Worm (Caenorhabditis elegans) whole organism, L4 larva: ENCODE results near the gene F21G4.6.

Experiments
- F44E2.7 ChIP-seq: fragments of 200-800 bp; sonication (Bioruptor generic); IDR thresholded peaks from 2 replicates; pipeline ENCODE4 v2.1.2; 2022; ENCODE audit warnings: missing genetic modification characterization, missing compliant biosample characterization
- ama-1 ChIP-seq: fragments of 150-350 bp; optimal IDR thresholded peaks from 2 replicates; lab custom pipeline; 2014; ENCODE audit warnings: inconsistent platforms, mixed read lengths
- daf-16 ChIP-seq, 3 experiments: sonication (generic microtip); optimal IDR thresholded peaks; 2 replicates each; lab custom pipeline; 2016 to 2017; ENCODE audit warnings: missing genetic modification characterization in 3 of 3, missing genetic modification reagents in 3 of 3, mild to moderate bottlenecking in 2 of 3, missing compliant biosample characterization in 2 of 3, missing biosample characterization in 1 of 3, moderate library complexity in 1 of 3
- lin-39 ChIP-seq: fragments of 150-350 bp; optimal IDR thresholded peaks from 2 replicates; lab custom pipeline; 2014; ENCODE audit warnings: missing biosample characterization, missing genetic modification reagents, missing genetic modification characterization
- madf-9 ChIP-seq: fragments of 200-800 bp; sonication (Bioruptor generic); conservative IDR thresholded peaks from 2 replicates; pipeline ENCODE4 v1.3.6; 2022; ENCODE audit warnings: missing genetic modification reagents, missing genetic modification characterization, missing compliant biosample characterization
- mdl-1 ChIP-seq, 2 experiments: fragments of 150-350 bp in 1 of 2; sonication (generic microtip) in 1 of 2; optimal IDR thresholded peaks; 2 replicates each; lab custom pipeline; 2014 to 2017; ENCODE audit warnings: missing biosample characterization in 2 of 2, missing genetic modification characterization in 2 of 2
- nhr-41 ChIP-seq: fragments of 200-800 bp; sonication (Bioruptor generic); IDR thresholded peaks from 2 replicates; pipeline ENCODE4 v1.3.6; 2022; ENCODE audit warnings: missing genetic modification reagents, missing genetic modification characterization, missing compliant biosample characterization
- saeg-2 ChIP-seq: fragments of 200-800 bp; sonication (Bioruptor generic); IDR thresholded peaks from 2 replicates; pipeline ENCODE4 v1.3.6; 2022; ENCODE audit warnings: missing genetic modification reagents, missing genetic modification characterization, missing compliant biosample characterization
- zag-1 ChIP-seq: fragments of 150-350 bp; optimal IDR thresholded peaks from 2 replicates; lab custom pipeline; 2014; ENCODE audit warnings: missing biosample characterization, missing genetic modification characterization

- TF ChIP-seq ama-1 (lab: Kevin White, UChicago) (no peak), F44E2.7 (GFP tag; lab: Robert Waterston, UW) (no peak), madf-9 (GFP tag; lab: Robert Waterston, UW) (no peak), saeg-2 (GFP tag; lab: Robert Waterston, UW) (no peak), daf-16 (GFP tag; optimal IDR thresholded peaks at IDR 0.05; lab: Kevin White, UChicago) (no peak), daf-16 (tag; optimal IDR thresholded peaks at IDR 0.05; lab: Kevin White, UChicago) (no peak), mdl-1 (tag; optimal IDR thresholded peaks at IDR 0.05; lab: Kevin White, UChicago) (no peak), zag-1 (tag; lab: Kevin White, UChicago) (no peak), lin-39 (no peak), nhr-41 (GFP tag; lab: Robert Waterston, UW) (no peak)
Observed at ce11 chrX:9938091-9938490, 20.8 kb upstream of the F21G4.6 start.
